Worm (Caenorhabditis elegans) whole organism, young adult: ENCODE results near the gene M163.8.
A peak's percentile ranks its signal among the peaks of the same experiment; 100 is the strongest.

Experiments
- F23B12.7 ChIP-seq: sonication (generic microtip); optimal IDR thresholded peaks from 2 replicates; lab custom pipeline; 2017; ENCODE audit warnings: missing genetic modification characterization, mild to moderate bottlenecking, missing compliant biosample characterization, antibody characterized with exemption, moderate library complexity; ENCODE audit not compliant: insufficient read depth
- F33H1.4 ChIP-seq: fragments of 200-800 bp; sonication (Bioruptor generic); IDR thresholded peaks from 2 replicates; pipeline ENCODE4 v1.3.6; 2022; ENCODE audit warnings: missing genetic modification reagents, missing genetic modification characterization, missing compliant biosample characterization
- F49E8.2 ChIP-seq: sonication (generic microtip); optimal IDR thresholded peaks from 3 replicates; lab custom pipeline; 2017; ENCODE audit warnings: missing genetic modification characterization, mild to moderate bottlenecking, missing compliant biosample characterization, antibody characterized with exemption, moderate library complexity; ENCODE audit not compliant: insufficient read depth
- F55B11.4 ChIP-seq: sonication (generic microtip); optimal IDR thresholded peaks from 2 replicates; lab custom pipeline; 2016; ENCODE audit warnings: missing compliant biosample characterization, missing genetic modification characterization, borderline replicate concordance; ENCODE audit not compliant: insufficient read depth
- F57A8.1 ChIP-seq: fragments of 200-800 bp; sonication (Bioruptor generic); optimal IDR thresholded peaks from 2 replicates; lab custom pipeline; 2018; ENCODE audit warnings: mild to moderate bottlenecking, missing genetic modification characterization, moderate library complexity, missing compliant biosample characterization
- F57C9.4 ChIP-seq: sonication (generic microtip); optimal IDR thresholded peaks from 2 replicates; lab custom pipeline; 2017; ENCODE audit warnings: mild to moderate bottlenecking, missing genetic modification characterization, missing compliant biosample characterization
- Y53G8AR.9 ChIP-seq: fragments of 200-800 bp; sonication (Bioruptor generic); conservative IDR thresholded peaks from 2 replicates; pipeline ENCODE4 v1.3.6; 2022; ENCODE audit warnings: missing genetic modification reagents, missing genetic modification characterization, missing compliant biosample characterization
- Y56A3A.18 ChIP-seq: fragments of 200-800 bp; sonication (Bioruptor generic); IDR thresholded peaks from 2 replicates; pipeline ENCODE4 v1.3.6; 2022; ENCODE audit warnings: missing genetic modification reagents, missing genetic modification characterization, missing compliant biosample characterization
- akir-1 ChIP-seq: fragments of 200-800 bp; sonication (Bioruptor generic); optimal IDR thresholded peaks from 2 replicates; lab custom pipeline; 2018; ENCODE audit warnings: mild to moderate bottlenecking, missing genetic modification characterization, moderate library complexity, missing compliant biosample characterization
- aptf-3 ChIP-seq: fragments of 200-800 bp; sonication (Bioruptor generic); IDR thresholded peaks from 2 replicates; pipeline ENCODE4 v1.3.6; 2022; ENCODE audit warnings: missing genetic modification characterization, missing compliant biosample characterization
- atf-7 ChIP-seq: sonication (generic microtip); optimal IDR thresholded peaks from 2 replicates; lab custom pipeline; 2017; ENCODE audit warnings: mild to moderate bottlenecking, missing genetic modification characterization, missing compliant biosample characterization
- attf-3 ChIP-seq: fragments of 200-800 bp; sonication (Bioruptor generic); conservative IDR thresholded peaks from 2 replicates; pipeline ENCODE4 v1.3.6; 2022; ENCODE audit warnings: missing genetic modification reagents, missing genetic modification characterization, missing compliant biosample characterization
- attf-6 ChIP-seq: fragments of 200-800 bp; sonication (Bioruptor generic); IDR thresholded peaks from 2 replicates; pipeline ENCODE4 v1.3.6; 2022; ENCODE audit warnings: missing genetic modification reagents, missing genetic modification characterization, missing compliant biosample characterization
- cebp-1 ChIP-seq, 2 experiments: fragments of 200-800 bp in 1 of 2; sonication (Bioruptor generic) in 1 of 2; sonication (generic microtip) in 1 of 2; IDR thresholded peaks in 1 of 2; optimal IDR thresholded peaks in 1 of 2; 2 replicates each; pipeline versions ENCODE4 v1.3.6 to Lab custom; 2017 to 2022; ENCODE audit warnings: missing compliant biosample characterization in 2 of 2, missing genetic modification characterization in 2 of 2, mild to moderate bottlenecking in 1 of 2, missing genetic modification reagents in 1 of 2, moderate library complexity in 1 of 2
- cebp-2 ChIP-seq: fragments of 200-800 bp; sonication (Bioruptor generic); IDR thresholded peaks from 2 replicates; pipeline ENCODE4 v1.3.6; 2022; ENCODE audit warnings: missing genetic modification characterization, missing compliant biosample characterization
- dox-1 ChIP-seq: fragments of 200-800 bp; sonication (Bioruptor generic); IDR thresholded peaks from 2 replicates; pipeline ENCODE4 v1.3.6; 2022; ENCODE audit warnings: missing genetic modification reagents, missing genetic modification characterization, missing compliant biosample characterization
- egrh-3 ChIP-seq: fragments of 200-800 bp; sonication (Bioruptor generic); IDR thresholded peaks from 2 replicates; pipeline ENCODE4 v1.3.6; 2022; ENCODE audit warnings: missing genetic modification reagents, missing genetic modification characterization, missing compliant biosample characterization
- fkh-3 ChIP-seq: sonication (generic microtip); optimal IDR thresholded peaks from 2 replicates; lab custom pipeline; 2016; ENCODE audit warnings: mild to moderate bottlenecking, missing genetic modification characterization, missing compliant biosample characterization
- gei-17 ChIP-seq: fragments of 200-800 bp; sonication (Bioruptor generic); optimal IDR thresholded peaks from 2 replicates; lab custom pipeline; 2018; ENCODE audit warnings: mild to moderate bottlenecking, missing genetic modification characterization, missing compliant biosample characterization
- hrde-1 ChIP-seq: sonication (generic microtip); optimal IDR thresholded peaks from 2 replicates; lab custom pipeline; 2016; ENCODE audit warnings: missing genetic modification characterization, mild to moderate bottlenecking, missing compliant biosample characterization, moderate library complexity, missing genotype, missing genetic modification reagents, borderline replicate concordance
- lag-1 ChIP-seq: fragments of 200-800 bp; sonication (Bioruptor generic); IDR thresholded peaks from 2 replicates; pipeline ENCODE4 v1.3.6; 2022; ENCODE audit warnings: missing genetic modification reagents, missing genetic modification characterization, missing compliant biosample characterization
- let-607 ChIP-seq, 2 experiments: fragments of 200-800 bp in 1 of 2; sonication (Bioruptor generic) in 1 of 2; sonication (generic microtip) in 1 of 2; optimal IDR thresholded peaks; 2 replicates each; lab custom pipeline; 2016 to 2018; ENCODE audit warnings: mild to moderate bottlenecking in 2 of 2, missing compliant biosample characterization in 2 of 2, missing genetic modification characterization in 2 of 2, moderate library complexity in 2 of 2, missing genotype in 1 of 2
- lin-26 ChIP-seq: fragments of 200-800 bp; sonication (Bioruptor generic); IDR thresholded peaks from 2 replicates; pipeline ENCODE4 v1.3.6; 2022; ENCODE audit warnings: missing genetic modification reagents, missing genetic modification characterization, missing compliant biosample characterization
- lin-35 ChIP-seq, 3 experiments: fragments of 150-350 bp in 2 of 3; sonication (generic microtip) in 1 of 3; optimal IDR thresholded peaks; 2 replicates each; lab custom pipeline; 2014 to 2018; ENCODE audit warnings: missing biosample characterization in 3 of 3, missing genetic modification characterization in 3 of 3, missing genetic modification reagents in 3 of 3
- mxl-1 ChIP-seq: sonication (generic microtip); optimal IDR thresholded peaks from 2 replicates; lab custom pipeline; 2016; ENCODE audit warnings: missing genetic modification characterization, missing compliant biosample characterization
- nhr-120 ChIP-seq: fragments of 200-800 bp; sonication (Bioruptor generic); IDR thresholded peaks from 2 replicates; pipeline ENCODE4 v1.3.6; 2022; ENCODE audit warnings: missing genetic modification characterization, missing compliant biosample characterization
- nhr-80 ChIP-seq: sonication (generic microtip); optimal IDR thresholded peaks from 2 replicates; lab custom pipeline; 2016; ENCODE audit warnings: missing genetic modification characterization, missing compliant biosample characterization
- nhr-90 ChIP-seq: sonication (generic microtip); optimal IDR thresholded peaks from 2 replicates; lab custom pipeline; 2016; ENCODE audit warnings: missing genotype, mild to moderate bottlenecking, missing genetic modification characterization, missing compliant biosample characterization
- pbrm-1 ChIP-seq: fragments of 200-800 bp; sonication (Bioruptor generic); IDR thresholded peaks from 2 replicates; pipeline ENCODE4 v1.3.6; 2022; ENCODE audit warnings: missing genetic modification reagents, missing genetic modification characterization, missing compliant biosample characterization
- rec-8 ChIP-seq, 2 experiments: sonication (generic microtip); optimal IDR thresholded peaks; 2 replicates each; lab custom pipeline; 2016; ENCODE audit warnings: mild to moderate bottlenecking in 2 of 2, missing genetic modification characterization in 2 of 2, missing genetic modification reagents in 2 of 2, missing genotype in 2 of 2, missing biosample characterization in 1 of 2, missing compliant biosample characterization in 1 of 2, moderate library complexity in 1 of 2
- rpc-1 ChIP-seq, 2 experiments: fragments of 150-350 bp in 1 of 2; sonication (generic microtip) in 1 of 2; optimal IDR thresholded peaks; 2 replicates each; lab custom pipeline; 2014 to 2018; ENCODE audit warnings: missing biosample characterization in 1 of 2, missing genetic modification characterization in 1 of 2, missing genetic modification reagents in 1 of 2, missing genotype in 1 of 2
- tbp1 ChIP-seq: fragments of 200-800 bp; sonication (Bioruptor generic); optimal IDR thresholded peaks from 2 replicates; lab custom pipeline; 2018; ENCODE audit warnings: mild to moderate bottlenecking, missing genetic modification characterization, missing compliant biosample characterization
- unc-62 ChIP-seq: fragments of 150-350 bp; optimal IDR thresholded peaks from 2 replicates; lab custom pipeline; 2014; ENCODE audit warnings: missing biosample characterization, missing genetic modification reagents, missing genetic modification characterization
- zfh-2 ChIP-seq: fragments of 200-800 bp; sonication (Bioruptor generic); conservative IDR thresholded peaks from 2 replicates; pipeline ENCODE4 v1.3.6; 2022; ENCODE audit warnings: missing genetic modification reagents, missing genetic modification characterization, missing compliant biosample characterization
- ztf-6 ChIP-seq: fragments of 200-800 bp; sonication (Bioruptor generic); IDR thresholded peaks from 2 replicates; pipeline ENCODE4 v1.3.6; 2022; ENCODE audit warnings: missing genetic modification reagents, missing genetic modification characterization, missing compliant biosample characterization

Gene M163.8

ce11 chrX:14502116-14502587, 17.2 kb downstream of the M163.8 start (continued):
- TF ChIP-seq F57A8.1 (GFP tag; lab: Kevin White, UChicago) (no peak), F55B11.4 (tag; lab: Kevin White, UChicago) (no peak), let-607 (tag; optimal IDR thresholded peaks at IDR 0.05; lab: Kevin White, UChicago) (peak in 1 of 2 experiments; percentile 46), attf-6 (no peak), tbp1 (peak; percentile 43), cebp-1 (GFP tag; IDR thresholded peaks at IDR 0.05; lab: Robert Waterston, UW) (peak; percentile 37; the same call in 1 of the 2 replicates), cebp-1 (tag; optimal IDR thresholded peaks at IDR 0.05; lab: Kevin White, UChicago) (peak; percentile 88), F33H1.4 (GFP tag; lab: Robert Waterston, UW) (no peak)
- TF ChIP-seq, all 124 proteins: peak for 33

- TF ChIP-seq pbrm-1 (GFP tag; lab: Robert Waterston, UW) (no peak), Y53G8AR.9 (no peak), unc-62 (GFP tag; lab: Kevin White, UChicago) (peak; percentile 24), Y56A3A.18 (GFP tag; lab: Robert Waterston, UW) (no peak), lin-26 (GFP tag; lab: Robert Waterston, UW) (0 out of 2 replicates have a peak, but pooled peaks have one; percentile 42), rpc-1 (optimal IDR thresholded peaks at IDR 0.05; lab: Kevin White, UChicago) (no peak), rpc-1 (tag; optimal IDR thresholded peaks at IDR 0.05; lab: Kevin White, UChicago) (no peak)
- TF ChIP-seq, all 124 proteins: peak for 2
Observed at ce11 chrX:14503282-14503681, 18.4 kb downstream of the M163.8 start.

ce11 chrX:14503800-14504550, 19.0 kb downstream of the M163.8 start, which contains the start of gene M163.1:
Gene M163.1, minus strand, starts transcription at chrX:14503824.
- TF ChIP-seq cebp-1 (GFP tag; IDR thresholded peaks at IDR 0.05; lab: Robert Waterston, UW) (no peak), cebp-1 (tag; optimal IDR thresholded peaks at IDR 0.05; lab: Kevin White, UChicago) (peak; percentile 21), Y56A3A.18 (GFP tag; lab: Robert Waterston, UW) (0 out of 2 replicates have a peak, but pooled peaks have one; percentile 6), egrh-3 (GFP tag; lab: Robert Waterston, UW) (peak; percentile 29; the same call in 1 of the 2 replicates), lin-35 (GFP tag; optimal IDR thresholded peaks at IDR 0.05; lab: Kevin White, UChicago) (no peak), dox-1 (GFP tag; lab: Robert Waterston, UW) (peak; percentile 64), attf-3 (GFP tag; lab: Robert Waterston, UW) (no peak), zfh-2 (GFP tag; lab: Robert Waterston, UW) (peak; percentile 94), nhr-80 (tag; lab: Kevin White, UChicago) (peak; percentile 30), unc-62 (GFP tag; lab: Kevin White, UChicago) (peak; percentile 13)

ce11 chrX:14504551-14504902, 19.6 kb downstream of the M163.8 start:
- TF ChIP-seq akir-1 (GFP tag; lab: Kevin White, UChicago) (no peak), nhr-80 (tag; lab: Kevin White, UChicago) (peak; percentile 38), nhr-120 (no peak)

DNA sequence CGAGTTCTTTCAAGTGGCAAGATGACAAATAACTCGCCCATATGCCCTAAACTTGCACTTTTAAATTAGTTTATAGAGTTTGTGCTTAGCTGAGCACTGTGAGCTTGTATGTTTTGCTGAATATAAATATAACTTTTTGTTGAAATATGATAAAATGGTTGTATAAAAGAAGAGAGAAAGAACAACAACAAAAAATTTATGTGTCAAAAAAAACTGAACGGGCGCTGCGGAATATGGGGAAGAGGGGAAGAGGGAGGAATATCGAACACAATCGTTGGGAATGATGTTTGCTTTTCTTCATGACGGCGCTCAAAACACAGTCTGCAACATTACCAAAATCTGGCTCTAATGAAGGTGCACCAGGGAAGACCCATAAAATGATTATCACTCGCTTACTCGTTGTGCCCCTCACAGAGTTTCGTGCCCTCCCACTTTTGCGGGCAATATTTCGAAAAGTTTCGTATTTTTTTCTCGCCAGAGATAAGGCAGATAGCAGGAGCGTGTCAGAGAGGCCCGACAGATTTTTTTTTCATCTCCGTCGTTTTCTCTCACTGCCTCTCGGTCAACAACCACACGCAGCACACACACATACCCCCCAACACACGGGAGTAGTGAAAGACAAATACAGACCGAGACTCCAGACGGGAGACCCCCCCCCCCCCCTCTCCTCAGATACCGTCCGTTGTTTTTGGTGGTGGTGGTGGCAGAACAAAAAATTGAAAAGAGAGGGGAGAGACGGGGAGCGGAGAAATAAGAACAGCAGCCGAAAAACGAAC, 20.8 kb downstream of the M163.8 start:
- no peak for TF ChIP-seq cebp-2 (GFP tag; lab: Robert Waterston, UW)
- TF ChIP-seq mxl-1 (tag; lab: Kevin White, UChicago) = no peak
- TF ChIP-seq rpc-1 (optimal IDR thresholded peaks at IDR 0.05; lab: Kevin White, UChicago) = no peak
- TF ChIP-seq rpc-1 (tag; optimal IDR thresholded peaks at IDR 0.05; lab: Kevin White, UChicago) = no peak
- TF ChIP-seq hrde-1 = no peak
- no peak for TF ChIP-seq lag-1
- TF ChIP-seq lin-26 (GFP tag; lab: Robert Waterston, UW) = peak; percentile 36; the same call in 1 of the 2 replicates
- TF ChIP-seq dox-1 (GFP tag; lab: Robert Waterston, UW) = peak; percentile 69
- no peak for TF ChIP-seq nhr-90 (tag; lab: Kevin White, UChicago)
- TF ChIP-seq atf-7 = peak; percentile 7
- peak; percentile 22 for TF ChIP-seq gei-17 (GFP tag; lab: Kevin White, UChicago)
- TF ChIP-seq aptf-3 (GFP tag; lab: Robert Waterston, UW) = no peak
- TF ChIP-seq F49E8.2 (tag; lab: Kevin White, UChicago) = no peak
- TF ChIP-seq ztf-6 (GFP tag; lab: Robert Waterston, UW) = no peak
- TF ChIP-seq F57C9.4 = no peak
- no peak for TF ChIP-seq rec-8 (tag; optimal IDR thresholded peaks at IDR 0.05; lab: Kevin White, UChicago)
- no peak for TF ChIP-seq F23B12.7 (tag; lab: Kevin White, UChicago)
- TF ChIP-seq fkh-3 = no peak
